Worm (Caenorhabditis elegans) whole organism, L3 larva: ENCODE results near the gene cyp-35A2.

Source experiments
- R02D3.7 ChIP-seq: fragments of 150-350 bp; optimal IDR thresholded peaks from 2 replicates; lab custom pipeline; 2014; ENCODE audit warnings: missing biosample characterization, missing genetic modification characterization
- aly-2 ChIP-seq: fragments of 150-350 bp; optimal IDR thresholded peaks from 2 replicates; lab custom pipeline; 2014; ENCODE audit warnings: missing biosample characterization, missing genetic modification characterization
- ceh-16 ChIP-seq: sonication (generic microtip); optimal IDR thresholded peaks from 2 replicates; lab custom pipeline; 2017; ENCODE audit warnings: missing biosample characterization, missing genetic modification characterization
- ceh-82 ChIP-seq: fragments of 150-350 bp; optimal IDR thresholded peaks from 2 replicates; lab custom pipeline; 2014; ENCODE audit warnings: missing biosample characterization, missing genetic modification characterization
- ceh-9 ChIP-seq: sonication (generic microtip); optimal IDR thresholded peaks from 2 replicates; lab custom pipeline; 2018; ENCODE audit warnings: missing biosample characterization, missing genetic modification characterization
- daf-12 ChIP-seq: fragments of 150-350 bp; optimal IDR thresholded peaks from 2 replicates; lab custom pipeline; 2014; ENCODE audit warnings: missing biosample characterization, missing genetic modification reagents, missing genetic modification characterization
- egl-27 ChIP-seq: sonication (generic microtip); optimal IDR thresholded peaks from 4 replicates; lab custom pipeline; 2017; ENCODE audit warnings: missing biosample characterization, missing genetic modification reagents, missing genetic modification characterization
- egl-5 ChIP-seq: fragments of 150-350 bp; optimal IDR thresholded peaks from 2 replicates; lab custom pipeline; 2017; ENCODE audit warnings: missing biosample characterization, missing genetic modification reagents, missing genetic modification characterization, inconsistent platforms
- elt-2 ChIP-seq: sonication (generic microtip); optimal IDR thresholded peaks from 2 replicates; lab custom pipeline; 2016; ENCODE audit warnings: missing genetic modification reagents, mild to moderate bottlenecking, missing genetic modification characterization, missing compliant biosample characterization
- eor-1 ChIP-seq, 2 experiments: fragments of 150-350 bp; optimal IDR thresholded peaks; 2 replicates each; lab custom pipeline; 2014 to 2018; ENCODE audit warnings: missing biosample characterization in 2 of 2, missing genetic modification characterization in 2 of 2
- fkh-10 ChIP-seq: sonication (generic microtip); optimal IDR thresholded peaks from 2 replicates; lab custom pipeline; 2017; ENCODE audit warnings: missing biosample characterization, missing genetic modification reagents, missing genetic modification characterization
- fkh-2 ChIP-seq: fragments of 150-350 bp; optimal IDR thresholded peaks from 2 replicates; lab custom pipeline; 2014; ENCODE audit warnings: missing biosample characterization, missing genetic modification reagents, missing genetic modification characterization
- fos-1 ChIP-seq: fragments of 150-350 bp; optimal IDR thresholded peaks from 2 replicates; lab custom pipeline; 2014; ENCODE audit warnings: missing biosample characterization, missing genetic modification characterization
- hmg-11 ChIP-seq: sonication (generic microtip); optimal IDR thresholded peaks from 2 replicates; lab custom pipeline; 2016; ENCODE audit warnings: missing genetic modification characterization, missing compliant biosample characterization
- jun-1 ChIP-seq: fragments of 150-350 bp; optimal IDR thresholded peaks from 2 replicates; lab custom pipeline; 2014; ENCODE audit warnings: missing biosample characterization, missing genetic modification reagents, missing genetic modification characterization
- lin-15B ChIP-seq: fragments of 150-350 bp; optimal IDR thresholded peaks from 2 replicates; lab custom pipeline; 2014; ENCODE audit warnings: missing biosample characterization, missing genetic modification characterization
- lsy-12 ChIP-seq: sonication (generic microtip); optimal IDR thresholded peaks from 2 replicates; lab custom pipeline; 2016; ENCODE audit warnings: mild to moderate bottlenecking, missing genetic modification characterization, missing compliant biosample characterization
- mdl-1 ChIP-seq: fragments of 150-350 bp; optimal IDR thresholded peaks from 2 replicates; lab custom pipeline; 2014; ENCODE audit warnings: missing biosample characterization, missing genetic modification characterization
- mml-1 ChIP-seq: fragments of 150-350 bp; sonication (generic microtip); optimal IDR thresholded peaks from 3 replicates; lab custom pipeline; 2014; ENCODE audit warnings: missing biosample characterization, missing genetic modification characterization
- nfya-1 ChIP-seq: sonication (generic microtip); optimal IDR thresholded peaks from 2 replicates; lab custom pipeline; 2017; ENCODE audit warnings: missing genetic modification characterization, mild to moderate bottlenecking, missing compliant biosample characterization, antibody characterized with exemption, moderate library complexity; ENCODE audit not compliant: insufficient read depth
- nhr-11 ChIP-seq: fragments of 150-350 bp; optimal IDR thresholded peaks from 2 replicates; lab custom pipeline; 2014; ENCODE audit warnings: missing biosample characterization, missing genetic modification characterization
- nhr-12 ChIP-seq: fragments of 150-350 bp; optimal IDR thresholded peaks from 2 replicates; lab custom pipeline; 2014; ENCODE audit warnings: missing biosample characterization, missing genetic modification characterization
- nhr-237 ChIP-seq: fragments of 150-350 bp; optimal IDR thresholded peaks from 2 replicates; lab custom pipeline; 2014; ENCODE audit warnings: missing biosample characterization, missing genetic modification characterization
- nhr-25 ChIP-seq: sonication (generic microtip); optimal IDR thresholded peaks from 2 replicates; lab custom pipeline; 2017; ENCODE audit warnings: missing biosample characterization, missing genetic modification characterization
- nhr-28 ChIP-seq: fragments of 150-350 bp; optimal IDR thresholded peaks from 2 replicates; lab custom pipeline; 2014; ENCODE audit warnings: missing biosample characterization, missing genetic modification characterization
- nhr-67 ChIP-seq: fragments of 150-350 bp; optimal IDR thresholded peaks from 2 replicates; lab custom pipeline; 2014; ENCODE audit warnings: missing biosample characterization, missing genetic modification characterization
- pqm-1 ChIP-seq: fragments of 150-350 bp; optimal IDR thresholded peaks from 2 replicates; lab custom pipeline; 2017; ENCODE audit warnings: missing biosample characterization, missing genetic modification characterization, inconsistent platforms
- skn-1 ChIP-seq: fragments of 150-350 bp; optimal IDR thresholded peaks from 2 replicates; lab custom pipeline; 2014; ENCODE audit warnings: missing biosample characterization, missing genetic modification characterization
- snpc-4 ChIP-seq: fragments of 150-350 bp; optimal IDR thresholded peaks from 2 replicates; lab custom pipeline; 2014; ENCODE audit warnings: missing biosample characterization, missing genetic modification characterization
- tbx-2 ChIP-seq: sonication (generic microtip); optimal IDR thresholded peaks from 2 replicates; lab custom pipeline; 2016; ENCODE audit warnings: mild to moderate bottlenecking, missing genetic modification characterization, missing compliant biosample characterization
- unc-39 ChIP-seq: sonication (generic microtip); optimal IDR thresholded peaks from 4 replicates; lab custom pipeline; 2017; ENCODE audit warnings: missing biosample characterization, missing genetic modification characterization
- unc-62 ChIP-seq: fragments of 150-350 bp; sonication (generic microtip); optimal IDR thresholded peaks from 4 replicates; lab custom pipeline; 2014; ENCODE audit warnings: missing biosample characterization, missing genetic modification reagents, missing genetic modification characterization
- zag-1 ChIP-seq: fragments of 150-350 bp; optimal IDR thresholded peaks from 2 replicates; lab custom pipeline; 2014; ENCODE audit warnings: missing biosample characterization, missing genetic modification characterization
- ztf-11 ChIP-seq: fragments of 150-350 bp; optimal IDR thresholded peaks from 2 replicates; lab custom pipeline; 2014; ENCODE audit warnings: missing biosample characterization, missing genetic modification characterization

The cyp-35A2 gene

DNA sequence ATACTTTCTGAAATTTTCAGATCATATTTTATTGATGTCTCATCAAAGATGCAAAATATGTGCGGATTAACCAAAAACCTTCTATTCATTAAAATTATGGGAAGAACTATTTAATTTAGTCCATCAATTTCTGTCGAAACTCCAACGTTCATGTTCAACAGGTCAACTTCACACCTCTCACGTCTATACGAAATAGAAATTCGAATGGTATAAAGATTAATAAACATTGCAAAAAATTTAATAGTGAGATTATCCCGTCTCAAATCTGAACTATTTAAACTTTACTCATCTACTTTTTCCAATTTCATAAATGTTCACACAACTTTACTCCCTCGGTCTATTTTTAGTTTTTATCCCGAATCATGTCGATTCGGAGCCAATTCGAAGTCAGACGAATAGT lies 45.6 kb upstream of the cyp-35A2 start, which contains the start of gene R13D7.2:
R13D7.2 (plus strand) TSS at position 301 of the 400 bp plus-strand sequence.
- no peak for TF ChIP-seq ceh-82
- TF ChIP-seq hmg-11 (tag; lab: Kevin White, UChicago), result no peak
- TF ChIP-seq lin-15B (tag; lab: Kevin White, UChicago), result no peak
- TF ChIP-seq unc-39 (tag; lab: Kevin White, UChicago), result no peak
- TF ChIP-seq tbx-2 (tag; lab: Kevin White, UChicago), result no peak
- no peak for TF ChIP-seq nhr-28 (tag; lab: Kevin White, UChicago)
- no peak for TF ChIP-seq nhr-12 (tag; lab: Kevin White, UChicago)
- no peak for TF ChIP-seq elt-2 (tag; lab: Kevin White, UChicago)
- no peak for TF ChIP-seq mdl-1 (tag; lab: Kevin White, UChicago)

DNA sequence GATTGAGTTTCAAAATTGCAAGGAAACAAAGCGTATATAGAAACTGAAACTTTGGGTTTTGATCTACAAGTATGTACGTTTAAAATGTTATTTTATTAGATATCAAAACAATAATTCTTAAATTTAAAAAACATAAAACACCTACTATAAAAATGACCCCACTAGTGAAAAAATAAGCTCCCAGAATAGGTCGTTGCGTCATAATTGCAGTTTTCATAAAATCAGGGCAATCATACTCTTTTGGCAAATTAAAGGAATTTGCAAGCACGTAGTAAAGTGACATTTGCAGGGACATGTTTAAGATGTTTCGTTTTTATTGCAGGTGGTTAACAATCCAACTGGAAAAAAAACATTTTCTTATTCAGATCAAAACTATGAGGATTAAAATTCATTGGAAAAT lies 44.5 kb upstream of the cyp-35A2 start, which contains the start of gene srt-6:
srt-6 (minus strand) TSS at position 295 of the 400 bp plus-strand sequence.
- TF ChIP-seq mdl-1 (tag; lab: Kevin White, UChicago), result no peak
- no peak for TF ChIP-seq daf-12 (tag; lab: Kevin White, UChicago)
- no peak for TF ChIP-seq nhr-12 (tag; lab: Kevin White, UChicago)
- TF ChIP-seq zag-1 (tag; lab: Kevin White, UChicago), result no peak
- no peak for TF ChIP-seq ceh-16 (tag; lab: Kevin White, UChicago)

DNA sequence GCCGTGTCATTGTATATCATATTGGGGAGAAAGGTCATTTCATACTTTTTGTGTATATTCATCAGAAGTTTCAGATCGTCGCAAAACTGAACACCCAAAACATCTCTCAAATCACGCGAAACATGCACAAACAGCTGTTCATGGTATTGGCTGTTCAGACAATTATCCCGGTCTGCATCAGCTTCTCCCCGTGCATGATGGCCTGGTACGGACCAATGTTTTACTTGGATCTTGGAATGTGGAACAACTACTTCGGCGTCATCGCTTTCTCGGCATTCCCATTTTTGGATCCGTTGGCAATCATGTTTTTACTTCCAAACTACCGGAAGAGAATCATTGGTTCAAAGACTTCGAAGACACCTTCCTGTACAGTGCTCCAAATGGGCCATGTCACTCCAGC lies 39.5 kb upstream of the cyp-35A2 start:
- TF ChIP-seq fkh-10, result no peak
- TF ChIP-seq, all 47 proteins: peak for 0

DNA sequence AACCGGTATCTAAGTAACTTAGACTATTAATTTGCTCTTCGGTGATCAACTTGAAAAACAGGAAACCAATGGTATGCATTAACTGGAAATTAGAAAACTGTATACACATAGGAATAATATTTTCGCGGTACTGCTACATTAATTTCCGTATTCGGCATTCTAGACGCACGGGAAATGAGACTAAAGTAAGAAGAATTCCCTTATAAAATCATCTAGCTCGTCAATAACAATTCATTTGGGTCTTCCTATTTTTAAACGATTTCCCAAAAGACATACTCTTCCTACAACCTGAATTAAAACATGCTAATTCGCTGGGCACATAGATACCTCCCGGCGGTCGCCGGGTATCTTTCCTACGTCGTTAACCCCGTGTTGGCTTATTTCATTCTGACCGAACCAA lies 38.4 kb upstream of the cyp-35A2 start, which contains the start of gene srj-13:
srj-13 (plus strand) TSS at position 301 of the 400 bp plus-strand sequence.
- no peak for TF ChIP-seq ceh-16 (tag; lab: Kevin White, UChicago)
- TF ChIP-seq nhr-11 (tag; lab: Kevin White, UChicago), result no peak
- TF ChIP-seq fos-1 (tag; lab: Kevin White, UChicago), result no peak
- no peak for TF ChIP-seq R02D3.7
- TF ChIP-seq aly-2 (tag; lab: Kevin White, UChicago), result no peak
- no peak for TF ChIP-seq lin-15B (tag; lab: Kevin White, UChicago)
- no peak for TF ChIP-seq unc-62 (GFP tag; lab: Kevin White, UChicago)
- TF ChIP-seq unc-39 (tag; lab: Kevin White, UChicago), result no peak
- TF ChIP-seq nfya-1 (tag; lab: Kevin White, UChicago), result no peak
- TF ChIP-seq tbx-2 (tag; lab: Kevin White, UChicago), result no peak
- no peak for TF ChIP-seq elt-2 (tag; lab: Kevin White, UChicago)
- TF ChIP-seq nhr-67 (tag; lab: Kevin White, UChicago), result no peak
- no peak for TF ChIP-seq egl-27 (tag; lab: Kevin White, UChicago)
- TF ChIP-seq fkh-2 (tag; lab: Kevin White, UChicago), result no peak
- no peak for TF ChIP-seq eor-1 (tag; optimal IDR thresholded peaks at IDR 0.05; lab: Kevin White, UChicago)
- TF ChIP-seq ceh-9 (tag; lab: Kevin White, UChicago), result no peak
- TF ChIP-seq egl-5 (tag; lab: Kevin White, UChicago), result no peak
- no peak for TF ChIP-seq hmg-11 (tag; lab: Kevin White, UChicago)
- TF ChIP-seq pqm-1, result no peak

DNA sequence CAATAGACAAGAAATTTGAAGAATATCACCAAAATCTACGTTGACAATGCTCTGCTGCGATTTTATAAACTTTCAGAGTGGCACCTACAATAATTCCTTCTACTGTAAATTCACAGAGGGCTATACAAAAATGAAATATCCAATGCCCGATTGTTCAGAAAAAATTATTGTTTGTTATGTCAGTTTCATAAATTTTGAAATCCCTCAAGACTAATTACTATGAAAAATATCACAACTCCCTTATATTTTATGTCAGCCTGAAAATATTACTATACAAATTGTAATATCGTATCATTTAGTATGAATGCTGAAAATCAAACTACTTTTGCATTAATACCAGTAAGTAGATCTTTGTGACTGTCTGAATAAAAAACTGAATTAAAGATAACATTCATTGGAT lies 36.6 kb upstream of the cyp-35A2 start, which contains the start of gene srx-60:
srx-60 (plus strand) TSS at position 301 of the 400 bp plus-strand sequence.
- TF ChIP-seq ztf-11 (tag; lab: Kevin White, UChicago) (no peak), snpc-4 (no peak)

DNA sequence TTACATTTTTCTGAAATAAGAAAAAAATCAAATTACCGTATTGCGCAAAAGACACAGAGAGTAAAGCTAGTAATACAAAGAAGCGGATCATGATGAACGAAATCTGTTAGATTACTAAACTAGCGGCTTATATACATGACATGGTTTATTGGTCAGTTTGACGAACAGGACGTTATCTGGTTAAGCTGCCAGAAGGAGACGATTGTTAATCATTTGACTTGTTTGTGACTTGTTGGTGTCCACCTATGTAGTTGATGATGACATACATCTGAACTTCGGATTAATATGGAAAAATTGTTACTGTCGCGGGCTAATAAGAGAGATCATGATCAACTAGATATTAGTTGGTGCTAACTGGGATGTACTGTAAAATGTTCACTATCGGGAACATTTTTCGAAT lies 36.1 kb upstream of the cyp-35A2 start, which contains the start of gene cnc-9:
cnc-9 (minus strand) TSS at position 101 of the 400 bp plus-strand sequence.
- no peak for TF ChIP-seq nhr-67 (tag; lab: Kevin White, UChicago)
- no peak for TF ChIP-seq nfya-1 (tag; lab: Kevin White, UChicago)
- TF ChIP-seq fos-1 (tag; lab: Kevin White, UChicago), result no peak
- TF ChIP-seq elt-2 (tag; lab: Kevin White, UChicago), result no peak
- TF ChIP-seq egl-27 (tag; lab: Kevin White, UChicago), result no peak
- no peak for TF ChIP-seq R02D3.7
- TF ChIP-seq nhr-25 (tag; lab: Kevin White, UChicago), result no peak
- no peak for TF ChIP-seq eor-1 (tag; optimal IDR thresholded peaks at IDR 0.05; lab: Kevin White, UChicago)
- TF ChIP-seq mml-1 (tag; lab: Kevin White, UChicago), result no peak
- no peak for TF ChIP-seq lsy-12 (tag; lab: Kevin White, UChicago)
- TF ChIP-seq skn-1 (tag; lab: Kevin White, UChicago), result no peak
- TF ChIP-seq jun-1 (tag; lab: Kevin White, UChicago), result no peak
- TF ChIP-seq hmg-11 (tag; lab: Kevin White, UChicago), result no peak
- TF ChIP-seq snpc-4, result no peak
- no peak for TF ChIP-seq unc-39 (tag; lab: Kevin White, UChicago)
- TF ChIP-seq nhr-237 (tag; lab: Kevin White, UChicago), result no peak
- no peak for TF ChIP-seq ztf-11 (tag; lab: Kevin White, UChicago)
- no peak for TF ChIP-seq aly-2 (tag; lab: Kevin White, UChicago)
- TF ChIP-seq unc-62 (GFP tag; lab: Kevin White, UChicago), result no peak
- TF ChIP-seq, all 47 proteins: peak for 0
